Fruit fly (Drosophila melanogaster) whole organism, embryonic: ENCODE measurements around the gene CG45099.
A peak's percentile ranks its signal among the peaks of the same experiment; 100 is the strongest.

Experiments used
- Bdp1 ChIP-seq: fragments of 200-800 bp; sonication (Bioruptor generic); optimal IDR thresholded peaks from 3 replicates; lab custom pipeline; 2016; ENCODE audit warnings: missing biosample characterization, missing genetic modification characterization
- CG13424 ChIP-seq: fragments of 200-800 bp; sonication (Bioruptor generic); optimal IDR thresholded peaks from 2 replicates; lab custom pipeline; 2019; ENCODE audit warnings: missing biosample characterization, mild to moderate bottlenecking, missing genetic modification characterization, moderate library complexity
- CG2129 ChIP-seq: fragments of 200-800 bp; sonication (Bioruptor generic); IDR thresholded peaks from 2 replicates; pipeline ENCODE4 v1.3.6; 2022; ENCODE audit warnings: missing biosample characterization, missing genetic modification characterization; ENCODE audit not compliant: partially characterized antibody
- CG6254 ChIP-seq: fragments of 200-800 bp; sonication (Bioruptor generic); optimal IDR thresholded peaks from 3 replicates; lab custom pipeline; 2017; ENCODE audit warnings: mild to moderate bottlenecking, missing biosample characterization, missing genetic modification reagents, missing genetic modification characterization
- Dad ChIP-seq: fragments of 200-800 bp; sonication (Bioruptor generic); optimal IDR thresholded peaks from 3 replicates; lab custom pipeline; 2016; ENCODE audit warnings: missing biosample characterization, missing genetic modification characterization
- Dfd ChIP-seq, 2 experiments: fragments of >200 bp; optimal IDR thresholded peaks; 2 replicates each; lab custom pipeline; 2017; ENCODE audit warnings: missing biosample characterization in 2 of 2, missing genetic modification characterization in 2 of 2
- Ravus ChIP-seq: fragments of 200-800 bp; sonication (Bioruptor generic); IDR thresholded peaks from 2 replicates; pipeline ENCODE4 v1.3.6; 2022; ENCODE audit warnings: missing biosample characterization, missing genetic modification characterization
- Scr ChIP-seq: fragments of 200-800 bp; sonication (Bioruptor generic); IDR thresholded peaks from 2 replicates; pipeline ENCODE4 v1.3.6; 2022; ENCODE audit warnings: missing biosample characterization, missing genetic modification characterization; ENCODE audit not compliant: partially characterized antibody
- crol ChIP-seq: fragments of 200-800 bp; sonication (Bioruptor generic); IDR thresholded peaks from 2 replicates; pipeline ENCODE4 v1.3.6; 2022; ENCODE audit warnings: missing biosample characterization, missing genetic modification characterization
- ewg ChIP-seq: fragments of 200-800 bp; sonication (Bioruptor generic); optimal IDR thresholded peaks from 3 replicates; lab custom pipeline; 2017; ENCODE audit warnings: mild to moderate bottlenecking, missing biosample characterization, missing genetic modification reagents, missing genetic modification characterization
- scrt ChIP-seq: fragments of 200-800 bp; sonication (Bioruptor generic); optimal IDR thresholded peaks from 2 replicates; lab custom pipeline; 2018; ENCODE audit warnings: missing biosample characterization, mild to moderate bottlenecking, missing genetic modification characterization, moderate library complexity
- sd ChIP-seq: fragments of 200-800 bp; sonication (Bioruptor generic); optimal IDR thresholded peaks from 3 replicates; lab custom pipeline; 2018; ENCODE audit warnings: missing biosample characterization, mild to moderate bottlenecking, missing genetic modification characterization, moderate library complexity

dm6 chr3R:22043748-22044402 is 9.8 kb upstream of the CG45099 start:
- TF ChIP-seq ewg (GFP tag; lab: Kevin White, UChicago) (no peak), sd (no peak), crol (GFP tag; lab: Robert Waterston, UW) (peak; percentile 44; the same call in 1 of the 2 replicates), CG6254 (no peak), scrt (GFP tag; lab: Kevin White, UChicago) (no peak), Dfd (GFP tag; optimal IDR thresholded peaks at IDR 0.05; lab: Kevin White, UChicago) (no peak), Ravus (GFP tag; lab: Robert Waterston, UW) (no peak), CG2129 (no peak), Dad (GFP tag; lab: Kevin White, UChicago) (no peak), Scr (GFP tag; lab: Robert Waterston, UW) (no peak), Bdp1 (GFP tag; lab: Kevin White, UChicago) (no peak), CG13424 (tag; lab: Kevin White, UChicago) (no peak)
